Fruit fly (Drosophila melanogaster) whole organism, adult: ENCODE measurements around the gene Cog1.

Experiments
- CG1620 ChIP-seq: fragments of 200-800 bp; sonication (Bioruptor generic); optimal IDR thresholded peaks from 2 replicates; lab custom pipeline; 2016; ENCODE audit warnings: missing biosample characterization, missing genetic modification characterization
- CG7101 ChIP-seq: fragments of 200-800 bp; sonication (Bioruptor generic); optimal IDR thresholded peaks from 2 replicates; lab custom pipeline; 2018; ENCODE audit warnings: missing biosample characterization, mild to moderate bottlenecking, missing genetic modification characterization, moderate library complexity
- cnc ChIP-seq, 2 experiments: fragments of >200 bp; optimal IDR thresholded peaks; 2 replicates each; lab custom pipeline; 2017
- kay ChIP-seq: fragments of 200-800 bp; sonication (Bioruptor generic); peaks from one replicate; lab custom pipeline; 2016; ENCODE audit warnings: missing biosample characterization, missing genetic modification characterization, borderline replicate concordance
- tj ChIP-seq: fragments of 200-800 bp; sonication (Bioruptor generic); optimal IDR thresholded peaks from 3 replicates; lab custom pipeline; 2017; ENCODE audit warnings: missing biosample characterization, mild to moderate bottlenecking, missing genetic modification characterization, moderate library complexity

DNA sequence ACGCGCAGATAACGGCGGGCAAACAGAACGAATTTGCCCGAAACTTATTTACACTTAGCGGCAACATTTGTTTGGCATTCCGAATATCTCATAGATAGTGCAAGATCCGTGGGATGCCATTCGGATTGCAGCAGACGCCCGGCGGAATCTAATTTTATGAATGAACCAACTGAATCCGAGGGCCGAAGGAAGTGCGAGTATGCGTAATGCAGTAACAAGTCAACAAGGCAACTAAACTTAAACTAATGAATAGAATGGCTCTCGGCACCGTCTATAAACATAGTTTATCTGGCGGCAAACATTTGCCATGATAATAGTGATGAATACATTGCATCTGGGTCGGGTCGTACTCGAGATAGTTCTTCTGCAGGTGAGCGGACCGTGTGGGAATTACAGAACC lies 30.7 kb upstream of the Cog1 start:
- TF ChIP-seq cnc (optimal IDR thresholded peaks at IDR 0.05; lab: Kevin White, UChicago), result no peak
- no peak for TF ChIP-seq kay (GFP tag; lab: Kevin White, UChicago)
- TF ChIP-seq CG1620 (GFP tag; lab: Kevin White, UChicago), result no peak
- no peak for TF ChIP-seq CG7101 (tag; lab: Kevin White, UChicago)
- TF ChIP-seq tj, result no peak
